Worm (Caenorhabditis elegans) whole organism, L3 larva: Measurements from ENCODE around the gene cct-1.

ENCODE experiments used
- R02D3.7 ChIP-seq: fragments of 150-350 bp; optimal IDR thresholded peaks from 2 replicates; lab custom pipeline; 2014; ENCODE audit warnings: missing biosample characterization, missing genetic modification characterization
- ZK546.5 ChIP-seq: sonication (generic microtip); optimal IDR thresholded peaks from 2 replicates; lab custom pipeline; 2017; ENCODE audit warnings: missing biosample characterization, missing genetic modification characterization
- aly-2 ChIP-seq: fragments of 150-350 bp; optimal IDR thresholded peaks from 2 replicates; lab custom pipeline; 2014; ENCODE audit warnings: missing biosample characterization, missing genetic modification characterization
- ceh-28 ChIP-seq: fragments of 150-350 bp; optimal IDR thresholded peaks from 2 replicates; lab custom pipeline; 2014; ENCODE audit warnings: missing biosample characterization, missing genetic modification reagents, missing genetic modification characterization
- egl-5 ChIP-seq: fragments of 150-350 bp; optimal IDR thresholded peaks from 2 replicates; lab custom pipeline; 2017; ENCODE audit warnings: missing biosample characterization, missing genetic modification reagents, missing genetic modification characterization, inconsistent platforms
- elt-2 ChIP-seq: sonication (generic microtip); optimal IDR thresholded peaks from 2 replicates; lab custom pipeline; 2016; ENCODE audit warnings: missing genetic modification reagents, mild to moderate bottlenecking, missing genetic modification characterization, missing compliant biosample characterization
- eor-1 ChIP-seq, 2 experiments: fragments of 150-350 bp; optimal IDR thresholded peaks; 2 replicates each; lab custom pipeline; 2014 to 2018; ENCODE audit warnings: missing biosample characterization in 2 of 2, missing genetic modification characterization in 2 of 2
- fkh-2 ChIP-seq: fragments of 150-350 bp; optimal IDR thresholded peaks from 2 replicates; lab custom pipeline; 2014; ENCODE audit warnings: missing biosample characterization, missing genetic modification reagents, missing genetic modification characterization
- hmg-11 ChIP-seq: sonication (generic microtip); optimal IDR thresholded peaks from 2 replicates; lab custom pipeline; 2016; ENCODE audit warnings: missing genetic modification characterization, missing compliant biosample characterization
- jun-1 ChIP-seq: fragments of 150-350 bp; optimal IDR thresholded peaks from 2 replicates; lab custom pipeline; 2014; ENCODE audit warnings: missing biosample characterization, missing genetic modification reagents, missing genetic modification characterization
- lin-15B ChIP-seq: fragments of 150-350 bp; optimal IDR thresholded peaks from 2 replicates; lab custom pipeline; 2014; ENCODE audit warnings: missing biosample characterization, missing genetic modification characterization
- lsy-12 ChIP-seq: sonication (generic microtip); optimal IDR thresholded peaks from 2 replicates; lab custom pipeline; 2016; ENCODE audit warnings: mild to moderate bottlenecking, missing genetic modification characterization, missing compliant biosample characterization
- nfya-1 ChIP-seq: sonication (generic microtip); optimal IDR thresholded peaks from 2 replicates; lab custom pipeline; 2017; ENCODE audit warnings: missing genetic modification characterization, mild to moderate bottlenecking, missing compliant biosample characterization, antibody characterized with exemption, moderate library complexity; ENCODE audit not compliant: insufficient read depth
- nhr-11 ChIP-seq: fragments of 150-350 bp; optimal IDR thresholded peaks from 2 replicates; lab custom pipeline; 2014; ENCODE audit warnings: missing biosample characterization, missing genetic modification characterization
- nhr-12 ChIP-seq: fragments of 150-350 bp; optimal IDR thresholded peaks from 2 replicates; lab custom pipeline; 2014; ENCODE audit warnings: missing biosample characterization, missing genetic modification characterization
- nhr-23 ChIP-seq: fragments of 150-350 bp; optimal IDR thresholded peaks from 2 replicates; lab custom pipeline; 2014; ENCODE audit warnings: missing biosample characterization, missing genetic modification reagents, missing genetic modification characterization
- nhr-237 ChIP-seq: fragments of 150-350 bp; optimal IDR thresholded peaks from 2 replicates; lab custom pipeline; 2014; ENCODE audit warnings: missing biosample characterization, missing genetic modification characterization
- nhr-25 ChIP-seq: sonication (generic microtip); optimal IDR thresholded peaks from 2 replicates; lab custom pipeline; 2017; ENCODE audit warnings: missing biosample characterization, missing genetic modification characterization
- nhr-28 ChIP-seq: fragments of 150-350 bp; optimal IDR thresholded peaks from 2 replicates; lab custom pipeline; 2014; ENCODE audit warnings: missing biosample characterization, missing genetic modification characterization
- nhr-43 ChIP-seq: sonication (generic microtip); optimal IDR thresholded peaks from 2 replicates; lab custom pipeline; 2016; ENCODE audit warnings: mild to moderate bottlenecking, missing genetic modification characterization, missing compliant biosample characterization; ENCODE audit not compliant: poor library complexity, severe bottlenecking
- nhr-67 ChIP-seq: fragments of 150-350 bp; optimal IDR thresholded peaks from 2 replicates; lab custom pipeline; 2014; ENCODE audit warnings: missing biosample characterization, missing genetic modification characterization
- nhr-76 ChIP-seq: fragments of 150-350 bp; sonication (generic microtip); optimal IDR thresholded peaks from 5 replicates; lab custom pipeline; 2014; ENCODE audit warnings: missing biosample characterization, missing genetic modification characterization
- nhr-77 ChIP-seq: fragments of 150-350 bp; optimal IDR thresholded peaks from 2 replicates; lab custom pipeline; 2014; ENCODE audit warnings: missing biosample characterization, missing genetic modification characterization
- pha-4 ChIP-seq: fragments of 150-350 bp; optimal IDR thresholded peaks from 2 replicates; lab custom pipeline; 2014; ENCODE audit warnings: missing biosample characterization, missing genetic modification reagents, missing genetic modification characterization
- pqm-1 ChIP-seq: fragments of 150-350 bp; optimal IDR thresholded peaks from 2 replicates; lab custom pipeline; 2017; ENCODE audit warnings: missing biosample characterization, missing genetic modification characterization, inconsistent platforms
- sea-2 ChIP-seq: fragments of 150-350 bp; sonication (generic microtip); optimal IDR thresholded peaks from 4 replicates; lab custom pipeline; 2014; ENCODE audit warnings: missing biosample characterization, missing genetic modification reagents, missing genetic modification characterization
- skn-1 ChIP-seq: fragments of 150-350 bp; optimal IDR thresholded peaks from 2 replicates; lab custom pipeline; 2014; ENCODE audit warnings: missing biosample characterization, missing genetic modification characterization
- unc-62 ChIP-seq: fragments of 150-350 bp; sonication (generic microtip); optimal IDR thresholded peaks from 4 replicates; lab custom pipeline; 2014; ENCODE audit warnings: missing biosample characterization, missing genetic modification reagents, missing genetic modification characterization
- zag-1 ChIP-seq: fragments of 150-350 bp; optimal IDR thresholded peaks from 2 replicates; lab custom pipeline; 2014; ENCODE audit warnings: missing biosample characterization, missing genetic modification characterization
- ztf-4 ChIP-seq: fragments of 150-350 bp; optimal IDR thresholded peaks from 2 replicates; lab custom pipeline; 2014; ENCODE audit warnings: missing biosample characterization, missing genetic modification characterization

cct-1 gene

ce11 chrII:8198503-8198902 is 13.3 kb downstream of the cct-1 start, which contains the start of gene qua-1:
qua-1 (plus strand) TSS chrII:8198803.
- no peak for TF ChIP-seq nhr-77 (tag; lab: Kevin White, UChicago)
- no peak for TF ChIP-seq sea-2 (GFP tag; lab: Kevin White, UChicago)
- TF ChIP-seq nhr-11 (tag; lab: Kevin White, UChicago) = no peak
- TF ChIP-seq jun-1 (tag; lab: Kevin White, UChicago) = no peak
- TF ChIP-seq nhr-12 (tag; lab: Kevin White, UChicago) = no peak
- no peak for TF ChIP-seq nfya-1 (tag; lab: Kevin White, UChicago)
- TF ChIP-seq pqm-1 = no peak
- no peak for TF ChIP-seq nhr-237

ce11 chrII:8199803-8200202 is 14.6 kb downstream of the cct-1 start:
- peak; percentile 62 for TF ChIP-seq nhr-25 (tag; lab: Kevin White, UChicago)
- no peak for TF ChIP-seq unc-62 (GFP tag; lab: Kevin White, UChicago)

ce11 chrII:8204039-8204438 is 18.8 kb downstream of the cct-1 start, which contains the start of gene col-76:
col-76 (plus strand) TSS chrII:8204339.
- no peak for TF ChIP-seq R02D3.7 (tag; lab: Kevin White, UChicago)
- TF ChIP-seq unc-62 (GFP tag; lab: Kevin White, UChicago) = no peak
- no peak for TF ChIP-seq nhr-23 (tag; lab: Kevin White, UChicago)
- no peak for TF ChIP-seq skn-1 (tag; lab: Kevin White, UChicago)
- TF ChIP-seq ceh-28 (tag; lab: Kevin White, UChicago) = no peak
- no peak for TF ChIP-seq ztf-4 (tag; lab: Kevin White, UChicago)
- TF ChIP-seq ZK546.5 (tag; lab: Kevin White, UChicago) = no peak
- no peak for TF ChIP-seq aly-2
- no peak for TF ChIP-seq nhr-77 (tag; lab: Kevin White, UChicago)
- TF ChIP-seq nhr-43 (tag; lab: Kevin White, UChicago) = no peak
- no peak for TF ChIP-seq nhr-237
- no peak for TF ChIP-seq nhr-11 (tag; lab: Kevin White, UChicago)
- no peak for TF ChIP-seq sea-2 (GFP tag; lab: Kevin White, UChicago)
- TF ChIP-seq pqm-1 = no peak
- TF ChIP-seq lsy-12 (tag; lab: Kevin White, UChicago) = no peak
- TF ChIP-seq hmg-11 = no peak
- no peak for TF ChIP-seq jun-1 (tag; lab: Kevin White, UChicago)
- no peak for TF ChIP-seq nhr-76 (tag; lab: Kevin White, UChicago)

ce11 chrII:8205612-8206011 is 20.4 kb downstream of the cct-1 start:
- TF ChIP-seq pha-4 = peak; percentile 18
- TF ChIP-seq nfya-1 (tag; lab: Kevin White, UChicago) = no peak
- TF ChIP-seq pqm-1 = peak; percentile 2
- no peak for TF ChIP-seq nhr-67 (tag; lab: Kevin White, UChicago)
- peak; percentile 40 for TF ChIP-seq skn-1 (tag; lab: Kevin White, UChicago)
- TF ChIP-seq elt-2 (tag; lab: Kevin White, UChicago) = peak; percentile 63

ce11 chrII:8209476-8209875 is 24.2 kb downstream of the cct-1 start, which contains the start of gene M110.8:
M110.8 (minus strand) TSS chrII:8209576.
- no peak for TF ChIP-seq egl-5 (tag; lab: Kevin White, UChicago)
- TF ChIP-seq lin-15B = no peak
- no peak for TF ChIP-seq nhr-28 (tag; lab: Kevin White, UChicago)
- no peak for TF ChIP-seq eor-1 (tag; optimal IDR thresholded peaks at IDR 0.05; lab: Kevin White, UChicago)
- no peak for TF ChIP-seq nhr-43 (tag; lab: Kevin White, UChicago)
- TF ChIP-seq skn-1 (tag; lab: Kevin White, UChicago) = no peak
- no peak for TF ChIP-seq R02D3.7 (tag; lab: Kevin White, UChicago)
- no peak for TF ChIP-seq ZK546.5 (tag; lab: Kevin White, UChicago)
- no peak for TF ChIP-seq fkh-2
- TF ChIP-seq pha-4 = no peak
- TF ChIP-seq zag-1 (tag; lab: Kevin White, UChicago) = no peak

- TF ChIP-seq nhr-76 (tag; lab: Kevin White, UChicago) = no peak
- no peak for TF ChIP-seq nhr-43 (tag; lab: Kevin White, UChicago)
- TF ChIP-seq, all 47 proteins: peak for 0
These were observed 27.4 kb downstream of the cct-1 start, which contains the start of gene twk-3 for ce11 chrII:8212680-8213079. twk-3 (minus strand) TSS chrII:8212780.
